Fruit fly (Drosophila melanogaster) whole organism, embryonic: ENCODE measurements around the gene CG46307.

Source experiments
- CG4360 ChIP-seq: fragments of 200-800 bp; sonication (Bioruptor generic); IDR thresholded peaks from 2 replicates; pipeline ENCODE4 v1.3.6; 2022; ENCODE audit warnings: missing biosample characterization, missing genetic modification characterization
- CG4424 ChIP-seq: fragments of 200-800 bp; sonication (Bioruptor generic); optimal IDR thresholded peaks from 3 replicates; lab custom pipeline; 2016; ENCODE audit warnings: missing biosample characterization, missing genetic modification characterization
- CG8478 ChIP-seq: fragments of >200 bp; optimal IDR thresholded peaks from 2 replicates; lab custom pipeline; 2018
- Dp ChIP-seq: fragments of 200-800 bp; sonication (Bioruptor generic); optimal IDR thresholded peaks from 2 replicates; lab custom pipeline; 2018; ENCODE audit warnings: missing biosample characterization, mild to moderate bottlenecking, missing genetic modification characterization, moderate library complexity
- MBD-R2 ChIP-seq: fragments of 200-800 bp; sonication (Bioruptor generic); IDR thresholded peaks from 2 replicates; pipeline ENCODE4 v1.3.6; 2022; ENCODE audit warnings: missing biosample characterization, missing genetic modification characterization
- Pdp1 ChIP-seq, 2 experiments: fragments of 200-800 bp; sonication (Bioruptor generic); optimal IDR thresholded peaks; 3 replicates each; lab custom pipeline; 2016; ENCODE audit warnings: missing biosample characterization in 2 of 2, missing genetic modification characterization in 2 of 2, mild to moderate bottlenecking in 1 of 2, moderate library complexity in 1 of 2
- Sox102F ChIP-seq: fragments of 200-800 bp; sonication (Bioruptor generic); optimal IDR thresholded peaks from 2 replicates; lab custom pipeline; 2018; ENCODE audit warnings: missing biosample characterization, mild to moderate bottlenecking, missing genetic modification characterization, moderate library complexity
- kah ChIP-seq: fragments of 200-800 bp; sonication (Bioruptor generic); optimal IDR thresholded peaks from 2 replicates; lab custom pipeline; 2018; ENCODE audit warnings: missing biosample characterization, mild to moderate bottlenecking, missing genetic modification characterization
- maf-S ChIP-seq: fragments of 200-800 bp; sonication (Bioruptor generic); optimal IDR thresholded peaks from 2 replicates; lab custom pipeline; 2016; ENCODE audit warnings: missing biosample characterization, missing genetic modification characterization
- otp ChIP-seq: fragments of 200-800 bp; sonication (Bioruptor generic); IDR thresholded peaks from 3 replicates; pipeline ENCODE4, ENCODE4 v1.3.6; 2022; ENCODE audit warnings: missing biosample characterization, missing genetic modification characterization
- rib ChIP-seq: fragments of 200-800 bp; sonication (Bioruptor generic); IDR thresholded peaks from 2 replicates; pipeline ENCODE4 v1.3.6; 2022; ENCODE audit warnings: missing biosample characterization, missing genetic modification characterization
- run ChIP-seq: fragments of 200-800 bp; sonication (Bioruptor generic); optimal IDR thresholded peaks from 3 replicates; lab custom pipeline; 2018; ENCODE audit warnings: missing biosample characterization, mild to moderate bottlenecking, missing genetic modification characterization

DNA sequence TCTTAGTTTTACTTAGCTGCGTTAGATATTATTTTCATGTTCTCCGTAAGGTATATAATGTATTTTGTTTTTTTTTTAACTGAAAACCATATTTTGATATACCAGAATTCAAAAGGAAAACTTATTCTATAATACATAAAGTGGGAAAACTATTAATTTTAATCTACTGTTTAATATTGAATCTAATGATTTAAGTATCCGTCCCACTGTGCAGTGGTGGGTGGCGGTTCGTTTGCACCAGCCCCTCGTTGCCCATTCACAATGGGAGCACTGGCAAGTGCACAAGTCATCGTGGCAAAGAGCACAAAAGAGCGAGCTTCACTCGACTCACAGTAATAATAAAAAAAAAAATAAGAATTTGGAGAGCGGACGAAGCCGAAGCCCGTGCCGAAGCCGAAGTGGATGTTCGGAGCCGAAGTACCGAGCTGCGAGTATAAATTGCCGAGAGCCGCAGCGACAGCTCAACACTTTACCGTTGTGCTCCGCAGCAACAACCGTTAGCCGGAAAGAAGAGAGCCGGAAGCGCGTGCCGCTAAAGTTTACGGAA lies 7.8 kb upstream of the CG46307 start, which contains the start of gene CG34136:
- TF ChIP-seq CG4424 (peak; percentile 58), Sox102F (peak; percentile 56), rib (no peak), CG4360 (GFP tag; lab: Robert Waterston, UW) (no peak), run (tag; lab: Kevin White, UChicago) (no peak), Dp (GFP tag; lab: Kevin White, UChicago) (no peak), MBD-R2 (GFP tag; lab: Robert Waterston, UW) (peak; percentile 6; the same call in 1 of the 2 replicates), maf-S (GFP tag; lab: Kevin White, UChicago) (no peak), kah (GFP tag; lab: Kevin White, UChicago) (no peak), otp (no peak), CG8478 (lab: Kevin White, UChicago) (no peak), Pdp1 (GFP tag; optimal IDR thresholded peaks at IDR 0.05; lab: Kevin White, UChicago) (no peak)
